Fruit fly (Drosophila melanogaster) whole organism, embryonic: ENCODE results near the gene Cyp9f2.

Experiments used
- ATbp ChIP-seq: fragments of 200-800 bp; sonication (Bioruptor generic); optimal IDR thresholded peaks from 2 replicates; lab custom pipeline; 2017; ENCODE audit warnings: missing biosample characterization, mild to moderate bottlenecking, missing genetic modification characterization, missing genetic modification reagents
- Abd-B ChIP-seq: fragments of 200-800 bp; sonication (Bioruptor generic); optimal IDR thresholded peaks from 2 replicates; lab custom pipeline; 2018; ENCODE audit warnings: missing biosample characterization, mild to moderate bottlenecking, missing genetic modification characterization, moderate library complexity
- Bdp1 ChIP-seq: fragments of 200-800 bp; sonication (Bioruptor generic); optimal IDR thresholded peaks from 3 replicates; lab custom pipeline; 2016; ENCODE audit warnings: missing biosample characterization, missing genetic modification characterization
- CG11247 ChIP-seq: fragments of 200-800 bp; sonication (Bioruptor generic); IDR thresholded peaks from 2 replicates; pipeline ENCODE4 v1.3.6; 2022; ENCODE audit warnings: missing biosample characterization, missing genetic modification characterization
- CG11398 ChIP-seq: fragments of 200-800 bp; sonication (Bioruptor generic); optimal IDR thresholded peaks from 2 replicates; lab custom pipeline; 2016; ENCODE audit warnings: missing biosample characterization, missing genetic modification characterization
- CG12155 ChIP-seq: fragments of 200-800 bp; sonication (Bioruptor generic); optimal IDR thresholded peaks from 3 replicates; lab custom pipeline; 2016; ENCODE audit warnings: missing biosample characterization, missing genetic modification characterization
- CG12769 ChIP-seq: fragments of 200-800 bp; sonication (Bioruptor generic); optimal IDR thresholded peaks from 2 replicates; lab custom pipeline; 2019; ENCODE audit warnings: missing biosample characterization, mild to moderate bottlenecking, missing genetic modification characterization, moderate library complexity
- CG13624 ChIP-seq: fragments of 200-800 bp; sonication (Bioruptor generic); optimal IDR thresholded peaks from 2 replicates; lab custom pipeline; 2016; ENCODE audit warnings: missing biosample characterization, missing genetic modification characterization
- CG2120 ChIP-seq: fragments of 200-800 bp; sonication (Bioruptor generic); optimal IDR thresholded peaks from 3 replicates; lab custom pipeline; 2016; ENCODE audit warnings: missing biosample characterization, missing genetic modification characterization
- CG2678 ChIP-seq: fragments of 200-800 bp; sonication (Bioruptor generic); optimal IDR thresholded peaks from 3 replicates; lab custom pipeline; 2019; ENCODE audit warnings: missing biosample characterization, mild to moderate bottlenecking, missing genetic modification characterization, moderate library complexity
- CG32772 ChIP-seq: fragments of 200-800 bp; sonication (Bioruptor generic); IDR thresholded peaks from 2 replicates; pipeline ENCODE4 v1.3.6; 2022; ENCODE audit warnings: missing biosample characterization, missing genetic modification characterization
- CG33213 ChIP-seq: fragments of 200-800 bp; sonication (Bioruptor generic); optimal IDR thresholded peaks from 3 replicates; lab custom pipeline; 2016; ENCODE audit warnings: missing biosample characterization, missing genetic modification characterization
- CG4328 ChIP-seq: fragments of 200-800 bp; sonication (Bioruptor generic); optimal IDR thresholded peaks from 3 replicates; lab custom pipeline; 2017; ENCODE audit warnings: missing biosample characterization, missing genetic modification reagents, missing genetic modification characterization
- CG4707 ChIP-seq: fragments of 200-800 bp; sonication (Bioruptor generic); optimal IDR thresholded peaks from 2 replicates; lab custom pipeline; 2018; ENCODE audit warnings: missing biosample characterization, mild to moderate bottlenecking, missing genetic modification characterization, moderate library complexity
- CG6272 ChIP-seq: fragments of 200-800 bp; sonication (Bioruptor generic); IDR thresholded peaks from 2 replicates; pipeline ENCODE4 v1.3.6; 2022; ENCODE audit warnings: missing biosample characterization, missing genetic modification characterization
- CG6654 ChIP-seq: fragments of 200-800 bp; sonication (Bioruptor generic); optimal IDR thresholded peaks from 2 replicates; lab custom pipeline; 2017; ENCODE audit warnings: missing biosample characterization, mild to moderate bottlenecking, missing genetic modification characterization
- CG7839 ChIP-seq: fragments of 200-800 bp; sonication (Bioruptor generic); optimal IDR thresholded peaks from 3 replicates; lab custom pipeline; 2018; ENCODE audit warnings: missing biosample characterization, mild to moderate bottlenecking, missing genetic modification characterization, moderate library complexity
- CG7963 ChIP-seq: fragments of 200-800 bp; sonication (Bioruptor generic); IDR thresholded peaks from 3 replicates; pipeline ENCODE4 v1.3.6; 2022; ENCODE audit warnings: missing biosample characterization, missing genetic modification characterization; ENCODE audit not compliant: partially characterized antibody
- CG9215 ChIP-seq: fragments of 200-800 bp; sonication (Bioruptor generic); IDR thresholded peaks from 2 replicates; pipeline ENCODE4 v1.3.6; 2022; ENCODE audit warnings: missing biosample characterization, missing genetic modification characterization
- Chrac-16 ChIP-seq: fragments of 200-800 bp; sonication (Bioruptor generic); optimal IDR thresholded peaks from 3 replicates; lab custom pipeline; 2016; ENCODE audit warnings: missing biosample characterization, missing genetic modification characterization
- Dek ChIP-seq: fragments of 200-800 bp; sonication (Bioruptor generic); optimal IDR thresholded peaks from 3 replicates; lab custom pipeline; 2019; ENCODE audit warnings: missing biosample characterization, mild to moderate bottlenecking, missing genetic modification characterization, moderate library complexity
- GATAe ChIP-seq: fragments of 200-800 bp; sonication (Bioruptor generic); conservative IDR thresholded peaks from 2 replicates; pipeline ENCODE4 v1.3.6; 2022; ENCODE audit warnings: missing biosample characterization, missing genetic modification characterization
- Gsc ChIP-seq: fragments of 200-800 bp; sonication (Bioruptor generic); IDR thresholded peaks from 2 replicates; pipeline ENCODE4 v1.3.6; 2022; ENCODE audit warnings: missing biosample characterization, missing genetic modification characterization
- Jarid2 ChIP-seq: fragments of 200-800 bp; sonication (Bioruptor generic); optimal IDR thresholded peaks from 3 replicates; lab custom pipeline; 2017; ENCODE audit warnings: mild to moderate bottlenecking, missing biosample characterization, missing genetic modification reagents, missing genetic modification characterization
- Kr ChIP-seq: fragments of 200-800 bp; sonication (Bioruptor generic); optimal IDR thresholded peaks from 2 replicates; lab custom pipeline; 2017; ENCODE audit warnings: missing biosample characterization, mild to moderate bottlenecking, missing genetic modification characterization
- Lim3 ChIP-seq: fragments of 200-800 bp; sonication (Bioruptor generic); IDR thresholded peaks from 2 replicates; pipeline ENCODE4 v1.3.6; 2022; ENCODE audit warnings: missing biosample characterization, missing genetic modification characterization
- MTF-1 ChIP-seq: fragments of 200-800 bp; sonication (Bioruptor generic); optimal IDR thresholded peaks from 2 replicates; lab custom pipeline; 2018; ENCODE audit warnings: missing biosample characterization, mild to moderate bottlenecking, missing genetic modification characterization, borderline replicate concordance
- Myb ChIP-seq: fragments of 200-800 bp; sonication (Bioruptor generic); optimal IDR thresholded peaks from 2 replicates; lab custom pipeline; 2016; ENCODE audit warnings: missing biosample characterization, missing genetic modification characterization
- NC2α ChIP-seq: fragments of 200-800 bp; sonication (Bioruptor generic); optimal IDR thresholded peaks from 2 replicates; lab custom pipeline; 2016; ENCODE audit warnings: missing biosample characterization, missing genetic modification characterization
- Sin3A ChIP-seq: fragments of >200 bp; optimal IDR thresholded peaks from 2 replicates; lab custom pipeline; 2018
- ara ChIP-seq: fragments of 200-800 bp; sonication (Bioruptor generic); IDR thresholded peaks from 2 replicates; pipeline ENCODE4 v1.3.6; 2022; ENCODE audit warnings: missing biosample characterization, missing genetic modification characterization
- ato ChIP-seq: fragments of 200-800 bp; sonication (Bioruptor generic); IDR thresholded peaks from 2 replicates; pipeline ENCODE4 v1.3.6; 2022; ENCODE audit warnings: missing biosample characterization, missing genetic modification characterization; ENCODE audit not compliant: partially characterized antibody
- bcd ChIP-seq: fragments of 200-800 bp; sonication (Bioruptor generic); optimal IDR thresholded peaks from 2 replicates; lab custom pipeline; 2017; ENCODE audit warnings: missing biosample characterization, mild to moderate bottlenecking, missing genetic modification characterization
- bsh ChIP-seq, 2 experiments: fragments of 200-800 bp; sonication (Bioruptor generic); optimal IDR thresholded peaks; 2 replicates each; lab custom pipeline; 2017 to 2018; ENCODE audit warnings: mild to moderate bottlenecking in 2 of 2, missing biosample characterization in 2 of 2, missing genetic modification characterization in 2 of 2, moderate library complexity in 1 of 2
- emc ChIP-seq: fragments of 200-800 bp; sonication (Bioruptor generic); optimal IDR thresholded peaks from 2 replicates; lab custom pipeline; 2016; ENCODE audit warnings: missing biosample characterization, missing genetic modification characterization
- esg ChIP-seq: fragments of 200-800 bp; sonication (Bioruptor generic); conservative IDR thresholded peaks from 2 replicates; pipeline ENCODE4 v1.3.6; 2022; ENCODE audit warnings: missing biosample characterization, missing genetic modification characterization
- ftz-f1 ChIP-seq: fragments of 200-800 bp; sonication (Bioruptor generic); optimal IDR thresholded peaks from 2 replicates; lab custom pipeline; 2016; ENCODE audit warnings: missing biosample characterization, missing genetic modification characterization
- her ChIP-seq: fragments of 200-800 bp; sonication (Bioruptor generic); optimal IDR thresholded peaks from 2 replicates; lab custom pipeline; 2016; ENCODE audit warnings: missing biosample characterization, missing genetic modification characterization
- kni ChIP-seq: fragments of 200-800 bp; sonication (Bioruptor generic); optimal IDR thresholded peaks from 3 replicates; lab custom pipeline; 2017; ENCODE audit warnings: mild to moderate bottlenecking, missing biosample characterization, missing genetic modification reagents, missing genetic modification characterization
- knrl ChIP-seq: fragments of 200-800 bp; sonication (Bioruptor generic); IDR thresholded peaks from 3 replicates; pipeline ENCODE4 v1.3.6; 2022; ENCODE audit warnings: missing biosample characterization, missing genetic modification characterization; ENCODE audit not compliant: partially characterized antibody
- mirr ChIP-seq: fragments of 200-800 bp; sonication (Bioruptor generic); optimal IDR thresholded peaks from 3 replicates; lab custom pipeline; 2018; ENCODE audit warnings: missing biosample characterization, mild to moderate bottlenecking, missing genetic modification characterization
- prd ChIP-seq, 3 experiments: fragments of >200 bp in 2 of 3; fragments of 200-800 bp in 1 of 3; sonication (Bioruptor generic) in 1 of 3; optimal IDR thresholded peaks in 2 of 3; IDR thresholded peaks in 1 of 3; 2 replicates in 2 of 3; 3 replicates in 1 of 3; pipeline versions ENCODE4 v1.3.6 to Lab custom; 2017 to 2022; ENCODE audit warnings: missing biosample characterization in 1 of 3, missing genetic modification characterization in 1 of 3
- sqz ChIP-seq: fragments of 200-800 bp; sonication (Bioruptor generic); optimal IDR thresholded peaks from 3 replicates; lab custom pipeline; 2018; ENCODE audit warnings: missing biosample characterization, mild to moderate bottlenecking, missing genetic modification characterization
- ttk ChIP-seq: fragments of 200-800 bp; sonication (Bioruptor generic); IDR thresholded peaks from 2 replicates; pipeline ENCODE4 v2.1.2; 2022; ENCODE audit warnings: missing biosample characterization, missing genetic modification characterization
- usp ChIP-seq: fragments of >200 bp; optimal IDR thresholded peaks from 2 replicates; lab custom pipeline; 2017; ENCODE audit warnings: missing biosample characterization, missing genetic modification characterization
- z ChIP-seq: fragments of 200-800 bp; sonication (Bioruptor generic); IDR thresholded peaks from 3 replicates; pipeline ENCODE4 v1.3.6; 2022; ENCODE audit warnings: missing biosample characterization, missing genetic modification characterization

Gene Cyp9f2

DNA sequence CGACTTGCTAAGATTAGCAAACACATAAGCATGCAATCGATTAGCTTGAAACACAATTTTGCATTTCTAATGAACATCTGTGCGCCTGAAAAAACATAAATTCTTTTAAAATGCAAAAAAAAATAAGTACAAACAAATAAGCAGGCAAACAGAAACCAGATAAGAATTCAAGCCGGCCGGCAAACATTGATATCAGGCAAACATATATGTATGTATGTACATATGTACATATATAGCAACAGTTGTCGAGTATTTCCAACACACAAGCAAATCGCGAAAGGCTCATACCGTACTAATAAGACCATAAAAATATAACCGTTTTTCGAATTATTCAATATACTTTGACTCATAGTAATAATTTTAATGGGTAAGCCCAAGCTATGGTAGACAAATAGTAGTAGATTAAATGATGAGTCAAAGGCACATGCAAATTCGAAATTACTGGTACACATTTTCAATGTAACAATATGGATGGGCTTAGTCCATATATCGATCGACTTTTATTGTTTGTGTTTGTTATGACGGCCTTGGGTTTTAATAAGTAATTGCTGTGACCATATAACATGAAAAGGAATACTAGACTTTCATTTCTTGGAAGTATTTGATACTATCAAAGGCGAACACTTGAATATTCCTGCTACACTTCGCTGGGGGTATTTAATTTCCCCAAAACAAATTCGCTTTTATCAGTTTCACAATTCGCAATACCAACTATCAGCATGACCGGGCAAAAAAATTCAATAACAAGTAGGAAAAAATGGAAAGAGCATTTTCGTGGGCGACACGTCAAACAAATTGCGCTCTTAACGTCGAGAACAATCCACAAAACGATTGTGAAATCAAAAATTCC lies 35.8 kb downstream of the Cyp9f2 start (continued):
- no peak for TF ChIP-seq Lim3 (GFP tag; lab: Robert Waterston, UW)
- peak; percentile 18 for TF ChIP-seq CG33213 (GFP tag; lab: Kevin White, UChicago)
- TF ChIP-seq CG7839 (tag; lab: Kevin White, UChicago) = no peak
- TF ChIP-seq MTF-1 (GFP tag; lab: Kevin White, UChicago) = peak; percentile 62
- TF ChIP-seq Bdp1 (GFP tag; lab: Kevin White, UChicago) = no peak
- no peak for TF ChIP-seq sqz (GFP tag; lab: Kevin White, UChicago)
- no peak for TF ChIP-seq CG12769
- no peak for TF ChIP-seq Kr (GFP tag; lab: Kevin White, UChicago)
- TF ChIP-seq mirr = no peak

DNA sequence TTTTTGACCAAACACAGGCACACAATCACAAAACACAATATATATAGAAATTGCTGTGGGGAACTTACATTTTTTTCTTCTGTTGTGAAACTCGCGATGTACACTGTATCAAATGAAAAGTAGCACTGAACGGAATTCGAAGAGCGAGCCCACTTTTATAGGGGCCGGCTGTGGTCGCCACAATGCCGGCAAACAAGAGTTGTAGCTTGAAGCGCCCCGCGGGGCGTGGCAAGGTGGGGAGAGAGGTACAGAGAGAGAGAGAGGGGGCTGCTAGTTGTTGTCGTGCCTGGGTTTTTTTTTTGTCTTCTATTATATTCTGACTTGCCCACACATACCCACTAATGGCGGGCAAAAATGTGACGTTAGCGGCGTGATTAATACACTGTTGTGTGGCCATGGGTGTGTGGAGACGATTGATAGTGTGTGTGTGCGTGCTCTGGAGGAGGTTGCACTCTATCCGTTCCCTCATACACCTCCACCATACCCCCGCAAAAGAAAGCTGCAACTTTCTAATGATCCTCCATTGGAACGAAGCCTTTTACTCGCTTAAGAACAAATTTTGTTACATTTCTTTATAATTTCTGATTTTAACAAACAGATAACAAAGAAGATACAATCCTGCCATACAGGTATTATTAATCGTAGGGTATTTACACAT lies 36.6 kb downstream of the Cyp9f2 start, which contains the start of gene GstD1:
Gene GstD1 (minus strand): TSS at position 134 of the 658 bp plus-strand sequence.
- no peak for TF ChIP-seq z (GFP tag; lab: Robert Waterston, UW)
- TF ChIP-seq CG7963 (GFP tag; lab: Robert Waterston, UW) = peak; percentile 45; the same call in 1 of the 3 replicates
- TF ChIP-seq Abd-B (GFP tag; lab: Kevin White, UChicago) = peak; percentile 21
- TF ChIP-seq CG2678 = peak; percentile 49
- TF ChIP-seq CG11398 (GFP tag; lab: Kevin White, UChicago) = no peak
- TF ChIP-seq Sin3A (lab: Kevin White, UChicago) = no peak
- TF ChIP-seq prd (optimal IDR thresholded peaks at IDR 0.05; lab: Kevin White, UChicago) = no peak
- TF ChIP-seq prd (GFP tag; IDR thresholded peaks at IDR 0.05; lab: Robert Waterston, UW) = peak; percentile 35; the same call in 1 of the 3 replicates
- peak; percentile 90 for TF ChIP-seq Jarid2 (GFP tag; lab: Kevin White, UChicago)
- peak; percentile 43; the same call in 1 of the 2 replicates for TF ChIP-seq CG11247 (GFP tag; lab: Robert Waterston, UW)
- peak in 1 of 2 experiments; percentile 68 for TF ChIP-seq bsh (GFP tag; optimal IDR thresholded peaks at IDR 0.05; lab: Kevin White, UChicago)
- TF ChIP-seq CG4707 (GFP tag; lab: Kevin White, UChicago) = no peak
- no peak for TF ChIP-seq CG4328 (GFP tag; lab: Kevin White, UChicago)
- TF ChIP-seq kni (GFP tag; lab: Kevin White, UChicago) = peak; percentile 39
- TF ChIP-seq ato = no peak
- TF ChIP-seq NC2α (GFP tag; lab: Kevin White, UChicago) = peak; percentile 50
- no peak for TF ChIP-seq CG6272
- TF ChIP-seq CG9215 (GFP tag; lab: Robert Waterston, UW) = 0 out of 2 replicates have a peak, but pooled peaks have one; percentile 45
- peak; percentile 39 for TF ChIP-seq her
- peak; percentile 21 for TF ChIP-seq CG13624
- TF ChIP-seq Chrac-16 (GFP tag; lab: Kevin White, UChicago) = peak; percentile 51
- TF ChIP-seq ara (GFP tag; lab: Robert Waterston, UW) = no peak
- peak; percentile 34 for TF ChIP-seq CG6654 (GFP tag; lab: Kevin White, UChicago)
- peak; percentile 16; the same call in 1 of the 2 replicates for TF ChIP-seq esg (GFP tag; lab: Robert Waterston, UW)
- no peak for TF ChIP-seq usp (GFP tag; lab: Kevin White, UChicago)
- peak; percentile 19 for TF ChIP-seq emc
- no peak for TF ChIP-seq GATAe
- TF ChIP-seq Dek (tag; lab: Kevin White, UChicago) = peak; percentile 33
- TF ChIP-seq CG12155 (GFP tag; lab: Kevin White, UChicago) = peak; percentile 42
- TF ChIP-seq CG2120 = peak; percentile 75
- 0 out of 2 replicates have a peak, but pooled peaks have one; percentile 23 for TF ChIP-seq ttk
- peak; percentile 88 for TF ChIP-seq ftz-f1 (GFP tag; lab: Kevin White, UChicago)
- TF ChIP-seq knrl = no peak; the same call in 2 of the 3 replicates
- peak; percentile 8 for TF ChIP-seq ATbp (GFP tag; lab: Kevin White, UChicago)
- TF ChIP-seq CG32772 = peak; percentile 76
- TF ChIP-seq Myb (GFP tag; lab: Kevin White, UChicago) = peak; percentile 4
- TF ChIP-seq Gsc = no peak
- TF ChIP-seq bcd (GFP tag; lab: Kevin White, UChicago) = peak; percentile 51
